Fruit fly (Drosophila melanogaster): ENCODE data around the gene Oscillin.

DNA sequence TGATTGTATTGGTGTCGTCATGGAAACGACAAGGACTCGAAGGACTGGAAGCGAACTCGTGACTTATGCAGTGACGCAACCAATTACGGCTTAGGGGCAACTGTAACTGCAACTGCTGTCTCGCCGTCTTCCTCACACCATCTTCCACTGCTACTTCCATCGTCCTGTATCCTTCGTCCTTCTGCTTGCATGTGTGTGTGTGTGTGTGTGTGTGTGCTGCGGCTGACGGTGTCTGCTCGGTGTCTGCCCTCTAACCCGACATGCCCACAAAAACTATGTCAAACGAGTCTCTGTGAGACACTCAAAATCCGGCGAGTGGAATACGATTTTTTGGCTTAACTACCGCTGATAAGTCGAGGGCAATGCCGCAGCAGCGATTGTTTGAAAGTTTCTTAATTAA lies 47.0 kb downstream of the Oscillin start:
- TF ChIP-seq CG8301 (tag; optimal IDR thresholded peaks at IDR 0.05) (no peak), CG12605 (GFP tag; IDR thresholded peaks at IDR 0.05) (no peak), Snoo (tag; optimal IDR thresholded peaks at IDR 0.05) (no peak), gl (tag; optimal IDR thresholded peaks at IDR 0.05) (no peak), CG8159 (tag; optimal IDR thresholded peaks at IDR 0.05) (no peak), Pif1B (GFP tag; optimal IDR thresholded peaks at IDR 0.05) (no peak), CG13204 (GFP tag; optimal IDR thresholded peaks at IDR 0.05) (no peak)

All from whole organism, pupa.